Worm (Caenorhabditis elegans) whole organism, late embryonic: ENCODE results near the gene lgc-22.

Experiments
- C38D4.7 ChIP-seq: fragments of 200-800 bp; sonication (Bioruptor generic); optimal IDR thresholded peaks from 2 replicates; lab custom pipeline; 2018; ENCODE audit warnings: mild to moderate bottlenecking, missing genetic modification characterization, moderate library complexity, missing compliant biosample characterization
- elt-4 ChIP-seq: sonication (generic microtip); optimal IDR thresholded peaks from 2 replicates; lab custom pipeline; 2016; ENCODE audit warnings: missing genetic modification characterization, missing compliant biosample characterization
- fkh-10 ChIP-seq: fragments of 150-350 bp; optimal IDR thresholded peaks from 2 replicates; lab custom pipeline; 2014; ENCODE audit warnings: missing biosample characterization, missing genetic modification reagents, missing genetic modification characterization
- lin-11 ChIP-seq: fragments of 200-800 bp; sonication (Bioruptor generic); optimal IDR thresholded peaks from 2 replicates; lab custom pipeline; 2018; ENCODE audit warnings: mild to moderate bottlenecking, missing genetic modification characterization, missing compliant biosample characterization
- tbx-2 ChIP-seq: sonication (generic microtip); optimal IDR thresholded peaks from 2 replicates; lab custom pipeline; 2016; ENCODE audit warnings: missing genetic modification characterization, missing compliant biosample characterization
- unc-86 ChIP-seq: sonication (generic microtip); optimal IDR thresholded peaks from 2 replicates; lab custom pipeline; 2016; ENCODE audit warnings: missing genetic modification characterization, missing compliant biosample characterization

ce11 chrIV:4265224-4265623 lies 35.9 kb upstream of the lgc-22 start, which contains the start of gene F36A4.5:
- TF ChIP-seq lin-11 (no peak), C38D4.7 (no peak), fkh-10 (GFP tag; lab: Kevin White, UChicago) (no peak), tbx-2 (tag; lab: Kevin White, UChicago) (no peak), unc-86 (tag; lab: Kevin White, UChicago) (no peak), elt-4 (tag; lab: Kevin White, UChicago) (no peak)
